Fruit fly (Drosophila melanogaster): Measurements from ENCODE around the gene CG34177.

CG34177 gene

DNA sequence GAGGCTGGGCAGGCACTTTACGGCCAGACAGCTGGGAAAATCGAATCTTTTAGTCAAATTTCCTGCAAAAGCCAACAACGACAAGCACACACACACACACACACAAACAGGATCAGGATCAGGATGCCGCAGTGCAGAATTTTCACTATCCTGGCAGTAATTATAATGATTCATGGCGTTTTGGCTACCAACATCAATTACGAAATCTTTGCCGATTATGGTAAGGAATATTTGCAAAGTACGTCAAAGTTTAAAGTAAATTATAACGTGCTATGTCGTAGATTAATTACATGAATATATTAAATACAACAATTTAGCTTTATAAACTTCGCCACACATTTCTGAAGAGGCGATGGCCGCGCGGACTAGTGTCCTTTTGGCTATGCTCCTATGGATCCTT is at the start of gene CG34177, which contains the start of gene CG34178:
CG34177 (plus strand) TSS at position 301 of the 400 bp plus-strand sequence.
CG34178 (plus strand) TSS at position 301 of the 400 bp plus-strand sequence.
- TF ChIP-seq lola (GFP tag; optimal IDR thresholded peaks at IDR 0.05) (no peak), CG9705 (GFP tag; optimal IDR thresholded peaks at IDR 0.05) (no peak), fru (GFP tag; optimal IDR thresholded peaks at IDR 0.05) (no peak), br (GFP tag; optimal IDR thresholded peaks at IDR 0.05) (no peak), h (GFP tag; optimal IDR thresholded peaks at IDR 0.05) (no peak), sv (GFP tag; optimal IDR thresholded peaks at IDR 0.05) (no peak), psq (GFP tag; optimal IDR thresholded peaks at IDR 0.05) (no peak), woc (GFP tag; optimal IDR thresholded peaks at IDR 0.05) (no peak), Hr78 (GFP tag; optimal IDR thresholded peaks at IDR 0.05) (no peak), CG32264 (GFP tag; optimal IDR thresholded peaks at IDR 0.05) (no peak), Rel (GFP tag; optimal IDR thresholded peaks at IDR 0.05) (no peak), Rel (tag; optimal IDR thresholded peaks at IDR 0.05) (no peak), brk (GFP tag; optimal IDR thresholded peaks at IDR 0.05) (no peak), Hnf4 (GFP tag; optimal IDR thresholded peaks at IDR 0.05) (no peak), Abd-B (GFP tag; optimal IDR thresholded peaks at IDR 0.05) (no peak)

DNA sequence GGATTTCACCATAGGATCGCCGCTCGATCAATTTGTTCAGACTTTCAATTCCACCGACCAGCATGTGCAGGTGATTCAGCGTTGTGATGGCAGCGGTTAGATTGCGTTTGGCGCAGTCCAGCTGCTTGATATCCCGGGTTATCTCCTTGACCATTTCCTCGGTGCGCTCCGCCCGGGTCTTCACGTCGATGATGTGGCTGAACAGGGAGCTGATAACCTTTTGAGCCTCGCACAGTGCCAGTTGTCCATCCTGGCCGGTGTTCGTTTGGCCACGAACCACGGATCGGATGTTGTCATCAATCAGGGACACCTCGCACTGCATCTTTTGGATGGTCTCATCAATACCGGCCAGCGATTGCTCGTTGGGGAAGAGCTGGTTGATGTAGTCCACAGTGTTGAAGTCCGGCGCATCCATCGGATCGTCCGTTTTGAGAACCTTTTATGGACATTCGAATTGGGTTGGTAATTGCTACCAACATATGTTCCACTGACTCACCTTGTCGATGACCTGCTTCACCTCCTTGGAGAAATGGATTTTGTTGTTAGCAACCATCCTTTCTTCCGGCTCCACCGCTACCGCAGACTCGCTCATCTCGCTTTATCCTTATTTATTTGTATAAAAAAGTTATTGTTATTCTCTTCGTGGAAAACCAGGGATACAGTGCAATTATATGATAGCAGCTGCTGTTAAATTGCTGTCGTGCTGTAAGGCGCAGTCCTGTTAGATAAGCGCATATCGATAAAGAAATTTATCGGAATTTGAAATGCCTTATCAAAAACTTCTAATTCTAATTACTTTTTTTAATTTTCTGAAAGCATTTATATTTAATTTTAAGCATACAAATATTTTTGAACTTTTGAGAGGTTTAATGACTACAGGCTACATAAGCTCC is 48.1 kb upstream of the CG34177 start, which contains the start of gene Vps53:
Vps53 (minus strand) TSS at position 676 of the 893 bp plus-strand sequence.
- TF ChIP-seq fru (GFP tag; optimal IDR thresholded peaks at IDR 0.05) (no peak), GATAd (GFP tag; optimal IDR thresholded peaks at IDR 0.05) (no peak), dl (GFP tag; optimal IDR thresholded peaks at IDR 0.05; ENCODE audit: insufficient read depth in 1 of 2, partially characterized antibody in 2 of 2) (no peak), Dif (GFP tag; optimal IDR thresholded peaks at IDR 0.05; ENCODE audit: partially characterized antibody) (no peak), usp (GFP tag; optimal IDR thresholded peaks at IDR 0.05) (no peak)

DNA sequence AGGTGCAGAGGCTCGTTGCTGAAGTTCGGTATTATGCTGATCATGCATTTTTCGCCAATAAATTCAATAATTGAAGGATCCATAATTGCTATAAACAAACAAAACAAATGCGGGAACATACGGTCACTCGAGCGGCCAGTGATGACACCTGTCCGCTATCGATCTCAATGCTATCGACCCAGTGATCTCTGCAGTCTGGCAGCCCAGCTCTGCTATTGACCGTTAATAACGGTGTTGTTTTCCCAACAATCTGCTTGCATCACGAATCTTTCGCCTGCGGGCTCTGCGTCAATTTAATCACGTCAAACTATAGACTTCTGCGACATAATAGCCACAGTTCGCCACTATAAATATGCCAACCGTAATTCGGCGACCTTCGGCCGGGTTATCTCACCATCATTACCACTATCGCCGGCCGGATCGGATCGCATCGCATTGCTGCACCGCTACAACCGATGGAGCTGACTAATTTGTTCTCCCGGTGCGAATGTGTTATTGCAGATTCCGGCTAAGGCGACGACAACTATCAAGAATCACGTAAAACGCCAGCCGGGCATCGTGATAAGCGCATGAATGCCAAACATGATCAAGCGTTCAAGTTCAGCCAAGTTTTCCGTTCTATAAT is 46.7 kb upstream of the CG34177 start, which contains the start of gene Psf2:
Psf2 (minus strand) TSS at position 431 of the 625 bp plus-strand sequence.
- TF ChIP-seq Hr83 (GFP tag; optimal IDR thresholded peaks at IDR 0.05; ENCODE audit: poor library complexity, severe bottlenecking) (peak; percentile 5), Abd-B (GFP tag; optimal IDR thresholded peaks at IDR 0.05) (no peak), Rel (GFP tag; optimal IDR thresholded peaks at IDR 0.05) (no peak), Rel (tag; optimal IDR thresholded peaks at IDR 0.05) (peak; percentile 62)

DNA sequence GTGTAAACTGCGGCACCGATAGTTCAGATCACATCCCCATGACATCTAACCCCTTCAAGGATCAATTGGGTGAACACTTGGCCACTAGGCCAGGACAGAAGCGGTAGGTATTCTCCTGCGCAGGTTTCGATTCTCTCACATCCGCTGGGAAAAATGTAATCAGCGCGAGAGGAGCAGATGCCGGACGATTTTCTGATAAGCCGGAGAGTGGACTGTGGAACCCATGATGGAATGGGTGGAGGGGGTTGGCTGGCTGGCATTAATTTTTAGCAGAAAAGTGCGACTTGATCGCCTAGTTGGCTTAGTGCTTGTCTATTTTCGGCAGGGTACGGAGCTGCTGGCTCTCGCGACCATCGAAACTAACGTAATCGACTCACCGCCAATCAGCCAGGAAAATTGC is 45.7 kb upstream of the CG34177 start, which contains the start of gene Tps1:
Tps1 (plus strand) TSS at position 301 of the 400 bp plus-strand sequence.
- TF ChIP-seq tai (GFP tag; optimal IDR thresholded peaks at IDR 0.05) (no peak), sage (GFP tag; optimal IDR thresholded peaks at IDR 0.05) (no peak), Dif (GFP tag; optimal IDR thresholded peaks at IDR 0.05; ENCODE audit: partially characterized antibody) (no peak), dl (GFP tag; optimal IDR thresholded peaks at IDR 0.05; ENCODE audit: insufficient read depth in 1 of 2, partially characterized antibody in 2 of 2) (no peak), CrebA (GFP tag; optimal IDR thresholded peaks at IDR 0.05; ENCODE audit: borderline replicate concordance) (no peak), Hr78 (GFP tag; optimal IDR thresholded peaks at IDR 0.05) (no peak), N (GFP tag; optimal IDR thresholded peaks at IDR 0.05) (no peak), sv (GFP tag; optimal IDR thresholded peaks at IDR 0.05) (no peak), jim (GFP tag; optimal IDR thresholded peaks at IDR 0.05) (no peak)

DNA sequence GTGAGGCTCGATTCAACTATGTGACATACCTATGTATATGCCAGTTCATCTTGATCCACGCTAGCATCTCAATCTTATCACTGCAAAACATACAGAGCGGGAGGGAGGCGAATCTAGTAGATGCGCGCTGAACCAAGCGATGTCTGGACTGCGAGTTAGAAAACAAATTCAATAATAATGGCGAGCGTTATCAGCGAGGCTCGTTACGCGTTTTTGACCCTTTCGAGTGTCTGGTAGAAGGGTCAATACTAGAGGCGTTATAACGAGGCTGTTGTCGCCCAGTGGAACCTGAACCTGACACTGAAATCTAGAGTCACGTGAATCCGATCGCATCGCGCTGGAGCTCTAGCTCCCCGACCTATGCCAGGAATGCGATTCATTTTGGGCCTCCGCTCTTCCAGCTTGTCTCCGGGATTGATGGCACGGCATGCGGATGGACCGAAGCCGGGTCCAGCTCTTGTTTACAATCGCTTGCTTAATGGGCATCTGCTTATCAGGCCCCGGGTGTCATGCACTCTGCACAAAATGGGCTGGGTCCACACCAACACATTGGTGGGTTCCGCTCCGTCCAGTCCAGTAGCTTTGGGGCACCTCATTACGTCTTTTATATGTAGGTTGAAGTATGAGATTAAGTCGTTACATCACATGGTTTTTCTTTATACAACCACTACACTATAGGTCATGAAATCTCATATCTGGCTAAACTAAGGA is 44.1 kb upstream of the CG34177 start:
- TF ChIP-seq CG9705 (GFP tag; optimal IDR thresholded peaks at IDR 0.05) = no peak
- TF ChIP-seq rgr (GFP tag; optimal IDR thresholded peaks at IDR 0.05) = no peak
- TF ChIP-seq dsf (GFP tag; optimal IDR thresholded peaks at IDR 0.05; ENCODE audit: borderline replicate concordance) = no peak
- TF ChIP-seq jim (GFP tag; optimal IDR thresholded peaks at IDR 0.05) = no peak
- TF ChIP-seq foxo (GFP tag; optimal IDR thresholded peaks at IDR 0.05) = no peak
- no peak for TF ChIP-seq pan (optimal IDR thresholded peaks at IDR 0.05)
- TF ChIP-seq dl (GFP tag; optimal IDR thresholded peaks at IDR 0.05; ENCODE audit: insufficient read depth in 1 of 2, partially characterized antibody in 2 of 2) = no peak
- TF ChIP-seq dmrt93B (GFP tag; optimal IDR thresholded peaks at IDR 0.05) = no peak
- no peak for TF ChIP-seq Dif (GFP tag; optimal IDR thresholded peaks at IDR 0.05; ENCODE audit: partially characterized antibody)
- TF ChIP-seq lola (GFP tag; optimal IDR thresholded peaks at IDR 0.05) = no peak

Measured in whole organism, wandering third instar larva.